Fruit fly (Drosophila melanogaster) whole organism, embryonic: Measurements from ENCODE around the gene Antdh.

Source experiments
- Bdp1 ChIP-seq: fragments of 200-800 bp; sonication (Bioruptor generic); optimal IDR thresholded peaks from 3 replicates; lab custom pipeline; 2016; ENCODE audit warnings: missing biosample characterization, missing genetic modification characterization
- CG10366 ChIP-seq: fragments of 200-800 bp; sonication (Bioruptor generic); IDR thresholded peaks from 2 replicates; pipeline ENCODE4 v1.3.6; 2022; ENCODE audit warnings: missing biosample characterization, missing genetic modification characterization
- CG10979 ChIP-seq: fragments of 200-800 bp; sonication (Bioruptor generic); optimal IDR thresholded peaks from 2 replicates; lab custom pipeline; 2018; ENCODE audit warnings: missing biosample characterization, mild to moderate bottlenecking, missing genetic modification characterization, moderate library complexity
- CG11085 ChIP-seq: fragments of 200-800 bp; sonication (Bioruptor generic); IDR thresholded peaks from 2 replicates; pipeline ENCODE4 v1.3.6; 2022; ENCODE audit warnings: missing biosample characterization, missing genetic modification characterization
- CG11504 ChIP-seq: fragments of 200-800 bp; sonication (Bioruptor generic); optimal IDR thresholded peaks from 3 replicates; lab custom pipeline; 2019; ENCODE audit warnings: missing biosample characterization, mild to moderate bottlenecking, missing genetic modification characterization, moderate library complexity
- CG11695 ChIP-seq: fragments of 200-800 bp; sonication (Bioruptor generic); IDR thresholded peaks from 3 replicates; pipeline ENCODE4 v1.3.6; 2022; ENCODE audit warnings: missing biosample characterization, missing genetic modification characterization
- CG11696 ChIP-seq: fragments of 200-800 bp; sonication (Bioruptor generic); IDR thresholded peaks from 2 replicates; pipeline ENCODE4 v1.3.6; 2022; ENCODE audit warnings: missing biosample characterization, missing genetic modification characterization
- CG13296 ChIP-seq: fragments of 200-800 bp; sonication (Bioruptor generic); optimal IDR thresholded peaks from 3 replicates; lab custom pipeline; 2018; ENCODE audit warnings: missing biosample characterization, mild to moderate bottlenecking, missing genetic modification characterization
- CG14710 ChIP-seq: fragments of 200-800 bp; sonication (Bioruptor generic); optimal IDR thresholded peaks from 3 replicates; lab custom pipeline; 2019; ENCODE audit warnings: missing biosample characterization, mild to moderate bottlenecking, missing genetic modification characterization, moderate library complexity
- CG1603 ChIP-seq: fragments of 200-800 bp; sonication (Bioruptor generic); optimal IDR thresholded peaks from 2 replicates; lab custom pipeline; 2019; ENCODE audit warnings: missing biosample characterization, mild to moderate bottlenecking, missing genetic modification characterization, moderate library complexity
- CG16813 ChIP-seq: fragments of 200-800 bp; sonication (Bioruptor generic); IDR thresholded peaks from 3 replicates; pipeline ENCODE4 v1.3.6; 2022; ENCODE audit warnings: missing biosample characterization, missing genetic modification characterization; ENCODE audit not compliant: partially characterized antibody
- CG3065 ChIP-seq: fragments of 200-800 bp; sonication (Bioruptor generic); optimal IDR thresholded peaks from 2 replicates; lab custom pipeline; 2016; ENCODE audit warnings: missing biosample characterization, missing genetic modification characterization
- CG6689 ChIP-seq: fragments of 200-800 bp; sonication (Bioruptor generic); IDR thresholded peaks from 2 replicates; pipeline ENCODE4 v1.3.6; 2022; ENCODE audit warnings: missing biosample characterization, missing genetic modification characterization
- CG8944 ChIP-seq: fragments of 200-800 bp; sonication (Bioruptor generic); optimal IDR thresholded peaks from 3 replicates; lab custom pipeline; 2016; ENCODE audit warnings: missing biosample characterization, missing genetic modification characterization
- Dref ChIP-seq: fragments of 200-800 bp; sonication (Bioruptor generic); IDR thresholded peaks from 2 replicates; pipeline ENCODE4 v1.3.6; 2022; ENCODE audit warnings: missing biosample characterization, missing genetic modification characterization
- Drgx ChIP-seq: fragments of 200-800 bp; sonication (Bioruptor generic); IDR thresholded peaks from 2 replicates; pipeline ENCODE4 v1.3.6; 2022; ENCODE audit warnings: missing biosample characterization, missing genetic modification characterization
- Ets97D ChIP-seq: fragments of 200-800 bp; sonication (Bioruptor generic); optimal IDR thresholded peaks from 3 replicates; lab custom pipeline; 2016; ENCODE audit warnings: missing biosample characterization, missing genetic modification characterization
- Fer3 ChIP-seq: fragments of 200-800 bp; sonication (Bioruptor generic); optimal IDR thresholded peaks from 2 replicates; lab custom pipeline; 2018; ENCODE audit warnings: missing biosample characterization, mild to moderate bottlenecking, missing genetic modification characterization, moderate library complexity
- HmgD ChIP-seq: fragments of 200-800 bp; sonication (Bioruptor generic); optimal IDR thresholded peaks from 3 replicates; lab custom pipeline; 2016; ENCODE audit warnings: missing biosample characterization, missing genetic modification characterization
- Hr39 ChIP-seq: fragments of >200 bp; optimal IDR thresholded peaks from 2 replicates; lab custom pipeline; 2017
- Med ChIP-seq: fragments of 200-800 bp; sonication (Bioruptor generic); peaks from one replicate; lab custom pipeline; 2016; ENCODE audit warnings: missing biosample characterization, missing genetic modification characterization, mild to moderate bottlenecking, inconsistent platforms, moderate library complexity
- NfI ChIP-seq: fragments of 200-800 bp; sonication (Bioruptor generic); optimal IDR thresholded peaks from 3 replicates; lab custom pipeline; 2018; ENCODE audit warnings: missing biosample characterization, mild to moderate bottlenecking, missing genetic modification characterization, moderate library complexity
- Ptx1 ChIP-seq: fragments of 200-800 bp; sonication (Bioruptor generic); IDR thresholded peaks from 2 replicates; pipeline ENCODE4 v1.3.6; 2022; ENCODE audit warnings: missing biosample characterization, missing genetic modification characterization
- Rfx ChIP-seq: fragments of 200-800 bp; sonication (Bioruptor generic); IDR thresholded peaks from 2 replicates; pipeline ENCODE4 v1.3.6; 2022; ENCODE audit warnings: missing biosample characterization, missing genetic modification characterization
- Sox100B ChIP-seq: fragments of 200-800 bp; sonication (Bioruptor generic); optimal IDR thresholded peaks from 3 replicates; lab custom pipeline; 2018; ENCODE audit warnings: missing biosample characterization, mild to moderate bottlenecking, missing genetic modification characterization
- chinmo ChIP-seq: fragments of 200-800 bp; sonication (Bioruptor generic); IDR thresholded peaks from 4 replicates; pipeline ENCODE4 v1.3.6; 2022; ENCODE audit warnings: missing biosample characterization, missing genetic modification characterization; ENCODE audit not compliant: partially characterized antibody
- dimm ChIP-seq: fragments of 200-800 bp; sonication (Bioruptor generic); IDR thresholded peaks from 2 replicates; pipeline ENCODE4 v1.3.6; 2022; ENCODE audit warnings: missing biosample characterization, missing genetic modification characterization
- disco-r ChIP-seq: fragments of 200-800 bp; sonication (Bioruptor generic); optimal IDR thresholded peaks from 2 replicates; lab custom pipeline; 2016; ENCODE audit warnings: missing biosample characterization, missing genetic modification characterization
- dysf ChIP-seq: fragments of 200-800 bp; sonication (Bioruptor generic); IDR thresholded peaks from 3 replicates; pipeline ENCODE4 v1.3.6; 2022; ENCODE audit warnings: missing biosample characterization, missing genetic modification characterization
- emc ChIP-seq: fragments of 200-800 bp; sonication (Bioruptor generic); optimal IDR thresholded peaks from 2 replicates; lab custom pipeline; 2016; ENCODE audit warnings: missing biosample characterization, missing genetic modification characterization
- esg ChIP-seq: fragments of 200-800 bp; sonication (Bioruptor generic); conservative IDR thresholded peaks from 2 replicates; pipeline ENCODE4 v1.3.6; 2022; ENCODE audit warnings: missing biosample characterization, missing genetic modification characterization
- gsb-n ChIP-seq: fragments of 200-800 bp; sonication (Bioruptor generic); optimal IDR thresholded peaks from 3 replicates; lab custom pipeline; 2018; ENCODE audit warnings: missing biosample characterization, mild to moderate bottlenecking, missing genetic modification characterization
- hkb ChIP-seq, 2 experiments: fragments of 200-800 bp in 1 of 2; fragments of >200 bp in 1 of 2; sonication (Bioruptor generic) in 1 of 2; IDR thresholded peaks in 1 of 2; optimal IDR thresholded peaks in 1 of 2; 2 replicates each; pipeline versions ENCODE4 v1.3.6 to Lab custom; 2017 to 2022; ENCODE audit warnings: missing biosample characterization in 1 of 2, missing genetic modification characterization in 1 of 2
- knrl ChIP-seq: fragments of 200-800 bp; sonication (Bioruptor generic); IDR thresholded peaks from 3 replicates; pipeline ENCODE4 v1.3.6; 2022; ENCODE audit warnings: missing biosample characterization, missing genetic modification characterization; ENCODE audit not compliant: partially characterized antibody
- lmd ChIP-seq: fragments of 200-800 bp; sonication (Bioruptor generic); IDR thresholded peaks from 2 replicates; pipeline ENCODE4 v1.3.6; 2022; ENCODE audit warnings: missing biosample characterization, missing genetic modification characterization
- mirr ChIP-seq: fragments of 200-800 bp; sonication (Bioruptor generic); optimal IDR thresholded peaks from 3 replicates; lab custom pipeline; 2018; ENCODE audit warnings: missing biosample characterization, mild to moderate bottlenecking, missing genetic modification characterization
- odd ChIP-seq: fragments of 200-800 bp; sonication (Bioruptor generic); optimal IDR thresholded peaks from 2 replicates; lab custom pipeline; 2017; ENCODE audit warnings: missing biosample characterization, mild to moderate bottlenecking, missing genetic modification characterization
- peb ChIP-seq: fragments of 200-800 bp; sonication (Bioruptor generic); IDR thresholded peaks from 2 replicates; pipeline ENCODE4 v1.3.6; 2022; ENCODE audit warnings: missing biosample characterization, missing genetic modification characterization
- prd ChIP-seq, 3 experiments: fragments of >200 bp in 2 of 3; fragments of 200-800 bp in 1 of 3; sonication (Bioruptor generic) in 1 of 3; optimal IDR thresholded peaks in 2 of 3; IDR thresholded peaks in 1 of 3; 2 replicates in 2 of 3; 3 replicates in 1 of 3; pipeline versions ENCODE4 v1.3.6 to Lab custom; 2017 to 2022; ENCODE audit warnings: missing biosample characterization in 1 of 3, missing genetic modification characterization in 1 of 3
- repo ChIP-seq: fragments of 200-800 bp; sonication (Bioruptor generic); optimal IDR thresholded peaks from 2 replicates; lab custom pipeline; 2016; ENCODE audit warnings: missing biosample characterization, missing genetic modification characterization
- sens ChIP-seq: fragments of 200-800 bp; sonication (Bioruptor generic); peaks from one replicate; lab custom pipeline; 2016; ENCODE audit warnings: missing biosample characterization, missing genetic modification characterization
- zen ChIP-seq: fragments of 200-800 bp; sonication (Bioruptor generic); optimal IDR thresholded peaks from 3 replicates; lab custom pipeline; 2018; ENCODE audit warnings: missing biosample characterization, mild to moderate bottlenecking, missing genetic modification characterization, moderate library complexity
- zen2 ChIP-seq: fragments of 200-800 bp; sonication (Bioruptor generic); IDR thresholded peaks from 3 replicates; pipeline ENCODE4 v1.3.6; 2022; ENCODE audit warnings: missing biosample characterization, missing genetic modification characterization; ENCODE audit not compliant: partially characterized antibody

The Antdh gene

DNA sequence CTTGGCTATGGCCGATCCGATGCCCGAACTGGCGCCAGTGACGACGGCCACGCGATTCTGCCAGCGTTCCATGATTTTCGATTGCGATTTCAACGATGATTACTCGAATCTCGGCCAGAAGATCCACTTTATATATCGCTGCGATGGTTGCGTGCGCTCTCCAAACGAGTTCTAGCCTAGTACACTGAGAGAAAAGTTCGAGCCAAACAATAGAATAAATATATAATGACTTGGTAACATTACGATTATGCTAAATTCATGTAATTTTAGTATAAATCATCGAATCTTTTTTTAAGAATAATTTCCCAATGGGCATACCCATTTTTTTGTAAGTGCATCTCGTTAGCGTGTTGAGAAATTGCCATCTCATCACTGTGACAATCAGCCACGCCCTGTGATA, at the start of gene Antdh:
TSS of gene Antdh (minus strand) at position 101 of the 400 bp plus-strand sequence.
- TF ChIP-seq Fer3: no peak
- no peak for TF ChIP-seq repo (GFP tag; lab: Kevin White, UChicago)
- TF ChIP-seq odd (GFP tag; lab: Kevin White, UChicago): no peak
- peak; percentile 40; the same call in 1 of the 2 replicates for TF ChIP-seq CG6689
- TF ChIP-seq CG10979 (tag; lab: Kevin White, UChicago): peak; percentile 0
- TF ChIP-seq CG11696 (GFP tag; lab: Robert Waterston, UW): no peak
- no peak for TF ChIP-seq CG11695
- TF ChIP-seq CG11504 (tag; lab: Kevin White, UChicago): no peak
- no peak for TF ChIP-seq CG3065 (GFP tag; lab: Kevin White, UChicago)
- TF ChIP-seq lmd: no peak
- no peak for TF ChIP-seq emc (GFP tag; lab: Kevin White, UChicago)
- TF ChIP-seq Ets97D: no peak
- TF ChIP-seq Dref (GFP tag; lab: Robert Waterston, UW): no peak
- TF ChIP-seq mirr: no peak
- peak; percentile 21 for TF ChIP-seq CG1603 (tag; lab: Kevin White, UChicago)
- no peak for TF ChIP-seq CG14710 (tag; lab: Kevin White, UChicago)
- TF ChIP-seq hkb (optimal IDR thresholded peaks at IDR 0.05; lab: Kevin White, UChicago): no peak
- no peak for TF ChIP-seq hkb (GFP tag; IDR thresholded peaks at IDR 0.05; lab: Robert Waterston, UW)
- peak; percentile 33 for TF ChIP-seq Med (GFP tag; lab: Kevin White, UChicago)
- no peak for TF ChIP-seq Bdp1 (GFP tag; lab: Kevin White, UChicago)
- peak; percentile 22; the same call in 1 of the 2 replicates for TF ChIP-seq Ptx1 (GFP tag; lab: Robert Waterston, UW)
- peak; percentile 47 for TF ChIP-seq Rfx (GFP tag; lab: Robert Waterston, UW)
- 0 out of 3 replicates have a peak, but pooled peaks have one; percentile 22 for TF ChIP-seq dysf
- no peak for TF ChIP-seq HmgD
- TF ChIP-seq sens: peak; percentile 60
- TF ChIP-seq knrl (GFP tag; lab: Robert Waterston, UW): no peak
- TF ChIP-seq prd (optimal IDR thresholded peaks at IDR 0.05; lab: Kevin White, UChicago): no peak
- peak; percentile 32; the same call in 1 of the 3 replicates for TF ChIP-seq prd (GFP tag; IDR thresholded peaks at IDR 0.05; lab: Robert Waterston, UW)
- TF ChIP-seq Drgx (GFP tag; lab: Robert Waterston, UW): peak; percentile 21; the same call in 1 of the 2 replicates
- no peak for TF ChIP-seq chinmo
- TF ChIP-seq CG8944 (GFP tag; lab: Kevin White, UChicago): no peak
- TF ChIP-seq CG11085 (GFP tag; lab: Robert Waterston, UW): no peak
- TF ChIP-seq zen (tag; lab: Kevin White, UChicago): no peak
- TF ChIP-seq esg: no peak
- TF ChIP-seq CG10366 (GFP tag; lab: Robert Waterston, UW): no peak
- TF ChIP-seq disco-r (GFP tag; lab: Kevin White, UChicago): no peak

DNA sequence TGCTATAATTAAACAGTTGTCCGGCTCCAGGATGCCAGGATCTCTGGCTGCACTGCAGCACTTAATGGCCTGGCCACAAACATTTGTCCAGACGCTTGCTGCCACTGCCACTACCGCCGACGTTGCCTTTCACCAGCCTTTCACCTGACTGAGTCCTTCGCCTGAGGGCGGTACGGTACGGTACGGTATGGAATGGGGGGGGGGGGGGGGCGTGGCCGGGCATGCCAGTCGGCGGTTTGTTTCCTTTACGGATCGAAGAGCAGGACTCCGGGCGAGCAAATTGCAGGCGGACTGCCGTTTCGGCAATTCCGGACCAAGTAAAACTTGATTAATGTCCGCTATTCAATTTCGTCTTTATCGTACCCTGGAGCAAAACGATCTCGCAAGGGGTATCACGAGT, 34.2 kb upstream of the Antdh start:
- TF ChIP-seq Hr39 (peak; percentile 64), peb (no peak), CG13296 (no peak)

DNA sequence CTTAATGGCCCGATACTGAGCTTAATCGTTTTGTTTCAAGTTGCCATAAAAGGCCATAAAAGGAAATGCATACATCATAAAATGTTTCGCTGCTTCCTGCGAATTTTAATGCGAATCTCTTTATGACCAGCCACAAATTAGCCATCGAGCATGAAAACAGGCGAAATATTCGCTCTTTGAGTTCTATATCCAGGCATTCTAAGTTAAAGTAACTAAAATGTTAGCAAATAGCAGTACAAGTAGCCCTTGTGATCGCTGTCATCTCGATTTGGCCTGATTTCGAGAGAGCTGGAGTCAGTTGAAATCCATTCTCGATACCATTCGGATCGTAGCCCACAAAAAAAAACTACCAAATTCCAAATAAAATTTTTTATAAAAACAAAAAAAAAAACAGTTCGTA, 33.1 kb upstream of the Antdh start, which contains the start of gene CG11106:
TSS of gene CG11106 (plus strand) at position 301 of the 400 bp plus-strand sequence.
- TF ChIP-seq dimm (GFP tag; lab: Robert Waterston, UW) (no peak), NfI (GFP tag; lab: Kevin White, UChicago) (no peak), zen2 (no peak), CG16813 (no peak), odd (GFP tag; lab: Kevin White, UChicago) (no peak), Sox100B (GFP tag; lab: Kevin White, UChicago) (no peak), gsb-n (tag; lab: Kevin White, UChicago) (no peak)
